Fruit fly (Drosophila melanogaster): Measurements from ENCODE around the gene Exn.
A peak's percentile ranks its signal among the peaks of the same experiment; 100 is the strongest.

DNA sequence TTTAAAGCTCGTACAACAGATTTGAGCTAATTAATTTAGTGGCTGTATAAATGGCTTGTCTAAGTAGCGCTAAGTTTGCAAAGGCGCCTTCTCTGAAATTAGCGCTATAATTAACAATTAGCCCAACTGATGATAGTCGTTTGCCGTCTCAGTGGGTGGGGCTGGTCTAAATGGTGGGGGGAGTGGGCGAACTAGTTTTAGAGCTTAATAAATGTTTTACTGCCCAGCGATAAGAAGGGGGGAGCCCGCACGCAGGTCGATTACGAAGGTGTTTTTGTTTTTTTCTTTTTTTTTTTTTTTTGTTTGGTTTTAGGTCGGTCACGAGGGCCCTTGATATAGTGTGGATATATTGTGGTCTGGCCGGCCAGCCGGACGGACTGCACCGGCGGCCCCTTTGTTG lies 31.2 kb downstream of the Exn start:
- TF ChIP-seq pad (GFP tag; optimal IDR thresholded peaks at IDR 0.05) (peak; percentile 2), cnc (optimal IDR thresholded peaks at IDR 0.05) (no peak), CG1620 (GFP tag; optimal IDR thresholded peaks at IDR 0.05) (no peak), CG12768 (GFP tag; optimal IDR thresholded peaks at IDR 0.05) (peak; percentile 69), Clk (GFP tag; optimal IDR thresholded peaks at IDR 0.05) (no peak), toe (GFP tag; optimal IDR thresholded peaks at IDR 0.05) (peak; percentile 14), CG11617 (GFP tag; optimal IDR thresholded peaks at IDR 0.05) (peak; percentile 9), CG7045 (GFP tag; optimal IDR thresholded peaks at IDR 0.05) (peak; percentile 63), cic (GFP tag; optimal IDR thresholded peaks at IDR 0.05) (peak; percentile 38), tj (GFP tag; optimal IDR thresholded peaks at IDR 0.05) (no peak), Hr96 (GFP tag; optimal IDR thresholded peaks at IDR 0.05) (no peak), bab1 (GFP tag; optimal IDR thresholded peaks at IDR 0.05) (no peak)
